Worm (Caenorhabditis elegans): ENCODE results near the gene ndub-8.

ndub-8 gene

DNA sequence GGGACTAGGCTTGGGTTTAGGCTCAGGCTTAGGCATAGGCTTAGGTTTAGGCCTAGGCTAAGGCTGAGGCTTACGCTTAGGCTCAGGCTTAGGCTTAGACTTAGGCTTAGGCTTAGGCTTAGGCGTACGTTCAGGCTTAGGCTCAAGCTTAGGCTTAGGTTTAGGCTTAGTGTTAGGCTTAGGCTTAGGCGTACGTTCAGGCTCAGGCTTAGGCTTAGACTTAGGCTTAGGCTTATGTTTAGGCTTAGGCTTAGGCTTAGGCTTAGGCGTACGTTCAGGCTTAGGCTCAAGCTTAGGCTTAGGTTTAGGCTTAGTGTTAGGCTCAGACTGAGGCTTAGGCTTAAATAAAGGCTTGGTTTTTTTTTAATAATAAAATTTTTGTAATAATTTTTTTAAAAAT is 32.9 kb downstream of the ndub-8 start:
- 0 out of 2 replicates have a peak, but pooled peaks have one; percentile 32 for TF ChIP-seq tra-1 (GFP tag; IDR thresholded peaks at IDR 0.05)

ce11 chrII:13907615-13908014 is 34.9 kb downstream of the ndub-8 start:
- TF ChIP-seq tag-97 (GFP tag; IDR thresholded peaks at IDR 0.05) (no peak), gei-8 (GFP tag; optimal IDR thresholded peaks at IDR 0.05) (no peak), aha-1 (tag) (peak; percentile 46), ztf-7 (tag; optimal IDR thresholded peaks at IDR 0.05) (no peak)

ce11 chrII:13908592-13908991 is 35.9 kb downstream of the ndub-8 start, which contains the start of gene citk-1:
Gene citk-1, plus strand, starts transcription at chrII:13908914.
- no peak for TF ChIP-seq nhr-41 (GFP tag; IDR thresholded peaks at IDR 0.05)
- TF ChIP-seq pqm-1 (tag; optimal IDR thresholded peaks at IDR 0.05), result no peak
- TF ChIP-seq dmd-9 (GFP tag; IDR thresholded peaks at IDR 0.05), result no peak
- no peak for TF ChIP-seq dmd-8 (GFP tag; IDR thresholded peaks at IDR 0.05)
- no peak for TF ChIP-seq lin-1 (GFP tag; IDR thresholded peaks at IDR 0.05)
- peak; percentile 33 for TF ChIP-seq ceh-28 (tag; optimal IDR thresholded peaks at IDR 0.05)
- peak; percentile 26 for TF ChIP-seq fkh-10 (GFP tag; optimal IDR thresholded peaks at IDR 0.05)
- TF ChIP-seq lsy-2 (tag; optimal IDR thresholded peaks at IDR 0.05), result no peak
- peak; percentile 53 for TF ChIP-seq nhr-11 (tag; optimal IDR thresholded peaks at IDR 0.05)
- no peak for TF ChIP-seq ama-1 (optimal IDR thresholded peaks at IDR 0.05)
- TF ChIP-seq fos-1 (tag; optimal IDR thresholded peaks at IDR 0.05), result no peak
- TF ChIP-seq sdz-12 (GFP tag; optimal IDR thresholded peaks at IDR 0.05), result no peak
- TF ChIP-seq T26A8.4 (GFP tag; IDR thresholded peaks at IDR 0.05), result no peak
- TF ChIP-seq zip-2 (tag; optimal IDR thresholded peaks at IDR 0.05), result no peak
- TF ChIP-seq mdt-29 (GFP tag; IDR thresholded peaks at IDR 0.05), result no peak
- no peak for TF ChIP-seq zfp-3 (GFP tag; conservative IDR thresholded peaks at IDR 0.05)
- no peak for TF ChIP-seq dve-1 (tag; optimal IDR thresholded peaks at IDR 0.05; ENCODE audit: insufficient read depth)
- TF ChIP-seq madf-9 (GFP tag; conservative IDR thresholded peaks at IDR 0.05), result no peak
- TF ChIP-seq tra-1 (GFP tag; IDR thresholded peaks at IDR 0.05), result no peak
- no peak for TF ChIP-seq nhr-10 (tag; optimal IDR thresholded peaks at IDR 0.05)
- TF ChIP-seq skn-1 (tag; optimal IDR thresholded peaks at IDR 0.05), result no peak
- TF ChIP-seq arid-1 (GFP tag; conservative IDR thresholded peaks at IDR 0.05), result no peak
- TF ChIP-seq lin-15B (tag; optimal IDR thresholded peaks at IDR 0.05), result no peak
- peak; percentile 97 for TF ChIP-seq dpl-1 (GFP tag; optimal IDR thresholded peaks at IDR 0.05)
- TF ChIP-seq ZK337.2 (GFP tag; IDR thresholded peaks at IDR 0.05), result no peak
- TF ChIP-seq nhr-77 (tag; optimal IDR thresholded peaks at IDR 0.05), result no peak
- no peak for TF ChIP-seq zag-1 (tag; optimal IDR thresholded peaks at IDR 0.05)
- TF ChIP-seq ceh-44 (GFP tag; IDR thresholded peaks at IDR 0.05), result no peak
- 0 out of 2 replicates have a peak, but pooled peaks have one; percentile 16 for TF ChIP-seq egl-43 (GFP tag; IDR thresholded peaks at IDR 0.05)
- peak; percentile 17; the same call in 1 of the 2 replicates for TF ChIP-seq dmd-6 (GFP tag; IDR thresholded peaks at IDR 0.05)
- TF ChIP-seq rbr-2 (tag; optimal IDR thresholded peaks at IDR 0.05), result peak; percentile 60
- TF ChIP-seq zfp-2 (tag; optimal IDR thresholded peaks at IDR 0.05), result no peak
- TF ChIP-seq lim-7 (GFP tag; IDR thresholded peaks at IDR 0.05), result no peak
- no peak for TF ChIP-seq nhr-25 (tag; optimal IDR thresholded peaks at IDR 0.05; ENCODE audit: borderline replicate concordance, insufficient read depth)
- TF ChIP-seq php-3 (GFP tag; IDR thresholded peaks at IDR 0.05), result no peak
- TF ChIP-seq jun-1 (tag; optimal IDR thresholded peaks at IDR 0.05), result no peak
- TF ChIP-seq nhr-28 (tag; optimal IDR thresholded peaks at IDR 0.05), result no peak
- no peak for TF ChIP-seq ceh-20 (GFP tag; IDR thresholded peaks at IDR 0.05)
- TF ChIP-seq zip-11 (GFP tag; IDR thresholded peaks at IDR 0.05), result no peak
- TF ChIP-seq T20F7.1 (GFP tag; optimal IDR thresholded peaks at IDR 0.05), result no peak
- no peak for TF ChIP-seq mdl-1 (tag; optimal IDR thresholded peaks at IDR 0.05)
- TF ChIP-seq ceh-82 (tag; optimal IDR thresholded peaks at IDR 0.05), result no peak
- TF ChIP-seq lin-39 (tag; optimal IDR thresholded peaks at IDR 0.05), result no peak
- no peak for TF ChIP-seq R02D3.7 (tag; optimal IDR thresholded peaks at IDR 0.05)
- TF ChIP-seq aly-2 (tag; optimal IDR thresholded peaks at IDR 0.05), result no peak
- TF ChIP-seq egl-27 (tag; optimal IDR thresholded peaks at IDR 0.05), result no peak

All from whole organism, L4 larva.